Fruit fly (Drosophila melanogaster) whole organism, embryonic: ENCODE measurements around the gene CG14352.

ENCODE experiments used
- Atf-2 ChIP-seq: fragments of 200-800 bp; sonication (Bioruptor generic); optimal IDR thresholded peaks from 2 replicates; lab custom pipeline; 2016; ENCODE audit warnings: missing biosample characterization, missing genetic modification characterization
- Atf6 ChIP-seq: fragments of 200-800 bp; sonication (Bioruptor generic); IDR thresholded peaks from 2 replicates; pipeline ENCODE4 v1.3.6; 2022; ENCODE audit warnings: missing biosample characterization, missing genetic modification characterization
- Awh ChIP-seq: fragments of 200-800 bp; sonication (Bioruptor generic); IDR thresholded peaks from 2 replicates; pipeline ENCODE4, ENCODE4 v1.3.6; 2022; ENCODE audit warnings: missing biosample characterization, missing genetic modification characterization
- CG10321 ChIP-seq: fragments of 200-800 bp; sonication (Bioruptor generic); IDR thresholded peaks from 2 replicates; pipeline ENCODE4 v1.3.6; 2022; ENCODE audit warnings: missing biosample characterization, missing genetic modification characterization
- CG10366 ChIP-seq: fragments of 200-800 bp; sonication (Bioruptor generic); IDR thresholded peaks from 2 replicates; pipeline ENCODE4 v1.3.6; 2022; ENCODE audit warnings: missing biosample characterization, missing genetic modification characterization
- CG11085 ChIP-seq: fragments of 200-800 bp; sonication (Bioruptor generic); IDR thresholded peaks from 2 replicates; pipeline ENCODE4 v1.3.6; 2022; ENCODE audit warnings: missing biosample characterization, missing genetic modification characterization
- CG11398 ChIP-seq: fragments of 200-800 bp; sonication (Bioruptor generic); optimal IDR thresholded peaks from 2 replicates; lab custom pipeline; 2016; ENCODE audit warnings: missing biosample characterization, missing genetic modification characterization
- CG15514 ChIP-seq: fragments of 200-800 bp; sonication (Bioruptor generic); optimal IDR thresholded peaks from 3 replicates; lab custom pipeline; 2017; ENCODE audit warnings: missing biosample characterization, missing genetic modification characterization, mild to moderate bottlenecking, moderate library complexity, missing genetic modification reagents
- CG2116 ChIP-seq: fragments of 200-800 bp; sonication (Bioruptor generic); optimal IDR thresholded peaks from 3 replicates; lab custom pipeline; 2018; ENCODE audit warnings: missing biosample characterization, mild to moderate bottlenecking, missing genetic modification characterization
- CG2120 ChIP-seq: fragments of 200-800 bp; sonication (Bioruptor generic); optimal IDR thresholded peaks from 3 replicates; lab custom pipeline; 2016; ENCODE audit warnings: missing biosample characterization, missing genetic modification characterization
- CG3065 ChIP-seq: fragments of 200-800 bp; sonication (Bioruptor generic); optimal IDR thresholded peaks from 2 replicates; lab custom pipeline; 2016; ENCODE audit warnings: missing biosample characterization, missing genetic modification characterization
- CG31388 ChIP-seq: fragments of 200-800 bp; sonication (Bioruptor generic); optimal IDR thresholded peaks from 2 replicates; lab custom pipeline; 2016; ENCODE audit warnings: missing biosample characterization, missing genetic modification characterization
- CG4282 ChIP-seq: fragments of 200-800 bp; sonication (Bioruptor generic); optimal IDR thresholded peaks from 2 replicates; lab custom pipeline; 2016; ENCODE audit warnings: missing biosample characterization, missing genetic modification characterization
- CG43689 ChIP-seq: fragments of 200-800 bp; sonication (Bioruptor generic); IDR thresholded peaks from 2 replicates; pipeline ENCODE4 v1.3.6; 2022; ENCODE audit warnings: missing biosample characterization, missing genetic modification characterization
- CG5245 ChIP-seq: fragments of 200-800 bp; sonication (Bioruptor generic); optimal IDR thresholded peaks from 3 replicates; lab custom pipeline; 2016; ENCODE audit warnings: missing biosample characterization, missing genetic modification characterization
- CG6254 ChIP-seq: fragments of 200-800 bp; sonication (Bioruptor generic); optimal IDR thresholded peaks from 3 replicates; lab custom pipeline; 2017; ENCODE audit warnings: mild to moderate bottlenecking, missing biosample characterization, missing genetic modification reagents, missing genetic modification characterization
- CG6689 ChIP-seq: fragments of 200-800 bp; sonication (Bioruptor generic); IDR thresholded peaks from 2 replicates; pipeline ENCODE4 v1.3.6; 2022; ENCODE audit warnings: missing biosample characterization, missing genetic modification characterization
- CG7372 ChIP-seq: fragments of 200-800 bp; sonication (Bioruptor generic); IDR thresholded peaks from 2 replicates; pipeline ENCODE4 v1.3.6; 2022; ENCODE audit warnings: missing biosample characterization, missing genetic modification characterization
- CG8944 ChIP-seq: fragments of 200-800 bp; sonication (Bioruptor generic); optimal IDR thresholded peaks from 3 replicates; lab custom pipeline; 2016; ENCODE audit warnings: missing biosample characterization, missing genetic modification characterization
- CG9727 ChIP-seq: fragments of 200-800 bp; sonication (Bioruptor generic); optimal IDR thresholded peaks from 3 replicates; lab custom pipeline; 2017; ENCODE audit warnings: missing biosample characterization, mild to moderate bottlenecking, missing genetic modification characterization
- CTCF ChIP-seq: fragments of 200-800 bp; sonication (Bioruptor generic); optimal IDR thresholded peaks from 2 replicates; lab custom pipeline; 2017; ENCODE audit warnings: missing biosample characterization, mild to moderate bottlenecking, missing genetic modification characterization, moderate library complexity
- Chrac-16 ChIP-seq: fragments of 200-800 bp; sonication (Bioruptor generic); optimal IDR thresholded peaks from 3 replicates; lab custom pipeline; 2016; ENCODE audit warnings: missing biosample characterization, missing genetic modification characterization
- Ets65A ChIP-seq: fragments of 200-800 bp; sonication (Bioruptor generic); peaks from one replicate; lab custom pipeline; 2016; ENCODE audit warnings: missing biosample characterization, missing genetic modification characterization
- HLHmδ ChIP-seq: fragments of 200-800 bp; sonication (Bioruptor generic); optimal IDR thresholded peaks from 2 replicates; lab custom pipeline; 2018; ENCODE audit warnings: missing biosample characterization, mild to moderate bottlenecking, missing genetic modification characterization, moderate library complexity
- NC2α ChIP-seq: fragments of 200-800 bp; sonication (Bioruptor generic); optimal IDR thresholded peaks from 2 replicates; lab custom pipeline; 2016; ENCODE audit warnings: missing biosample characterization, missing genetic modification characterization
- Optix ChIP-seq: fragments of 200-800 bp; sonication (Bioruptor generic); IDR thresholded peaks from 3 replicates; pipeline ENCODE4 v1.3.6; 2022; ENCODE audit warnings: missing biosample characterization, missing genetic modification characterization
- Rx ChIP-seq: fragments of 200-800 bp; sonication (Bioruptor generic); IDR thresholded peaks from 2 replicates; pipeline ENCODE4 v1.3.6; 2022; ENCODE audit warnings: missing biosample characterization, missing genetic modification characterization
- Sin3A ChIP-seq: fragments of >200 bp; optimal IDR thresholded peaks from 2 replicates; lab custom pipeline; 2018
- TFAM ChIP-seq: fragments of 200-800 bp; sonication (Bioruptor generic); optimal IDR thresholded peaks from 2 replicates; lab custom pipeline; 2017; ENCODE audit warnings: missing biosample characterization, missing genetic modification characterization, inconsistent platforms
- Usf ChIP-seq: fragments of 200-800 bp; sonication (Bioruptor generic); optimal IDR thresholded peaks from 2 replicates; lab custom pipeline; 2017; ENCODE audit warnings: missing genotype, missing biosample characterization, missing genetic modification characterization
- abd-A ChIP-seq: fragments of 200-800 bp; sonication (Bioruptor generic); optimal IDR thresholded peaks from 3 replicates; lab custom pipeline; 2019; ENCODE audit warnings: missing biosample characterization, mild to moderate bottlenecking, missing genetic modification characterization, moderate library complexity
- ara ChIP-seq: fragments of 200-800 bp; sonication (Bioruptor generic); IDR thresholded peaks from 2 replicates; pipeline ENCODE4 v1.3.6; 2022; ENCODE audit warnings: missing biosample characterization, missing genetic modification characterization
- bab2 ChIP-seq: fragments of 200-800 bp; sonication (Bioruptor generic); optimal IDR thresholded peaks from 2 replicates; lab custom pipeline; 2016; ENCODE audit warnings: missing biosample characterization, missing genetic modification characterization
- btn ChIP-seq: fragments of 200-800 bp; sonication (Bioruptor generic); optimal IDR thresholded peaks from 2 replicates; lab custom pipeline; 2016; ENCODE audit warnings: missing biosample characterization, missing genetic modification characterization
- chif ChIP-seq, 2 experiments: fragments of 200-800 bp; sonication (Bioruptor generic); optimal IDR thresholded peaks; 3 replicates each; lab custom pipeline; 2016; ENCODE audit warnings: missing biosample characterization in 2 of 2, missing genetic modification characterization in 2 of 2
- chinmo ChIP-seq: fragments of 200-800 bp; sonication (Bioruptor generic); IDR thresholded peaks from 4 replicates; pipeline ENCODE4 v1.3.6; 2022; ENCODE audit warnings: missing biosample characterization, missing genetic modification characterization; ENCODE audit not compliant: partially characterized antibody
- crc ChIP-seq: fragments of 200-800 bp; sonication (Bioruptor generic); optimal IDR thresholded peaks from 2 replicates; lab custom pipeline; 2016; ENCODE audit warnings: missing biosample characterization, missing genetic modification characterization
- eve ChIP-seq, 2 experiments: fragments of >200 bp; optimal IDR thresholded peaks; 2 replicates each; lab custom pipeline; 2017; ENCODE audit warnings: missing biosample characterization in 2 of 2, missing genetic modification characterization in 2 of 2
- gcm2 ChIP-seq: fragments of 200-800 bp; sonication (Bioruptor generic); optimal IDR thresholded peaks from 2 replicates; lab custom pipeline; 2016; ENCODE audit warnings: missing biosample characterization, missing genetic modification characterization
- gsb ChIP-seq: fragments of 200-800 bp; sonication (Bioruptor generic); IDR thresholded peaks from 2 replicates; pipeline ENCODE4 v1.3.6; 2022; ENCODE audit warnings: missing biosample characterization, missing genetic modification characterization
- her ChIP-seq: fragments of 200-800 bp; sonication (Bioruptor generic); optimal IDR thresholded peaks from 2 replicates; lab custom pipeline; 2016; ENCODE audit warnings: missing biosample characterization, missing genetic modification characterization
- ind ChIP-seq: fragments of 200-800 bp; sonication (Bioruptor generic); optimal IDR thresholded peaks from 3 replicates; lab custom pipeline; 2016; ENCODE audit warnings: missing biosample characterization, missing genetic modification characterization
- mirr ChIP-seq: fragments of 200-800 bp; sonication (Bioruptor generic); optimal IDR thresholded peaks from 3 replicates; lab custom pipeline; 2018; ENCODE audit warnings: missing biosample characterization, mild to moderate bottlenecking, missing genetic modification characterization
- nerfin-2 ChIP-seq: fragments of 200-800 bp; sonication (Bioruptor generic); IDR thresholded peaks from 2 replicates; pipeline ENCODE4 v1.3.6; 2022; ENCODE audit warnings: missing biosample characterization, missing genetic modification characterization; ENCODE audit not compliant: partially characterized antibody
- nom ChIP-seq: fragments of 200-800 bp; sonication (Bioruptor generic); optimal IDR thresholded peaks from 2 replicates; lab custom pipeline; 2017; ENCODE audit warnings: missing biosample characterization, missing genetic modification characterization, mild to moderate bottlenecking, moderate library complexity, missing genetic modification reagents
- sens ChIP-seq: fragments of 200-800 bp; sonication (Bioruptor generic); peaks from one replicate; lab custom pipeline; 2016; ENCODE audit warnings: missing biosample characterization, missing genetic modification characterization
- sim ChIP-seq: fragments of 200-800 bp; sonication (Bioruptor generic); IDR thresholded peaks from 2 replicates; pipeline ENCODE4 v1.3.6; 2022; ENCODE audit warnings: missing biosample characterization, missing genetic modification characterization
- slp2 ChIP-seq: fragments of 200-800 bp; sonication (Bioruptor generic); optimal IDR thresholded peaks from 2 replicates; lab custom pipeline; 2016; ENCODE audit warnings: missing biosample characterization, missing genetic modification characterization
- wdn ChIP-seq: fragments of 200-800 bp; sonication (Bioruptor generic); IDR thresholded peaks from 2 replicates; pipeline ENCODE4 v1.3.6; 2022; ENCODE audit warnings: missing biosample characterization, missing genetic modification characterization

CG14352 gene

DNA sequence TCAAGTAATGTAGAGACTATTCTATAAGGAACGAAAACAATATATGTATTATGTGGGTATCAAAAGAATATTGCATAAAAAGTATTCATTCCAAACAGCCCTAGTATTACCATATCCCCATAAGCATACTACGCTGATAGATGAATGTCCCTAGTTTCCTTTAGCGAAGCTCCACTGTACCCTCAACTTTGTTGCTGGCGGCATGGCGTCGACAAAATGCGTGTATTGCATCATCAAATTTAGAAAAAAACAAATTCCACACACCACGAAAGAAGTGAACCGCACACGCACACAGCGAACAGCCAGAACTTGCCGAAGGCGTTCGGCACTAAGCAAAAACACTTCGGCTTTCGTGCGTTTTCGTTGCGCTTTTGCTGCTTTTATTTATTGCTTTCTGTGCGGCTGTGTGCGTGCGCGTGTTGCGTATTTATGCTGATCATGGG is 21.5 kb downstream of the CG14352 start (continued):
- TF ChIP-seq CG15514 (GFP tag; lab: Kevin White, UChicago) (peak; percentile 87), CG2116 (GFP tag; lab: Kevin White, UChicago) (peak; percentile 43), CG43689 (GFP tag; lab: Robert Waterston, UW) (peak; percentile 96), gcm2 (GFP tag; lab: Kevin White, UChicago) (peak; percentile 95), btn (GFP tag; lab: Kevin White, UChicago) (peak; percentile 86), Sin3A (lab: Kevin White, UChicago) (no peak)

DNA sequence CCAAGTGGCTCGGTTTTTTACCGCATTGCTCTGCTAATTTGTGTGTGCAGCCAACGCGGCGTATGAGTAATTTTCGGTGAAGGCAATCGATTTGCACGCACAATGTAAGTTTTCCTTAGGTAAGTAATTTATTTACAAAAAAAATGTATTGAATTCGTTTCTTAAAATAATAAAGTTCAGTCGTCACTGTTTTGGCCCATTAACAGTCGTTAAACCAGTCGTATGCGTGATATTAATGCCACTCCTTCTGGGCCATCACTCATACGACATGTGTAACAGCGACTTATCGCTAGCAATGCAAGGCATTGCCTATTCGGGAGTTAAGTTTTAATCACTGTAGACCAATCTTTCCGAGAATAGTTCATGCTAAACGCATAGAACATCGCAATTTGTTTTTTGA is 22.2 kb downstream of the CG14352 start:
- no peak for TF ChIP-seq CG3065 (GFP tag; lab: Kevin White, UChicago)
- TF ChIP-seq ara (GFP tag; lab: Robert Waterston, UW), result no peak
- no peak for TF ChIP-seq CG11398 (GFP tag; lab: Kevin White, UChicago)
- 0 out of 2 replicates have a peak, but pooled peaks have one; percentile 7 for TF ChIP-seq CG10321 (GFP tag; lab: Robert Waterston, UW)
- no peak for TF ChIP-seq CG2120 (GFP tag; lab: Kevin White, UChicago)
- peak in 1 of 2 experiments; percentile 13 for TF ChIP-seq eve (GFP tag; optimal IDR thresholded peaks at IDR 0.05; lab: Kevin White, UChicago)
- TF ChIP-seq CG7372 (GFP tag; lab: Robert Waterston, UW), result peak; percentile 85
- TF ChIP-seq sens (GFP tag; lab: Kevin White, UChicago), result peak; percentile 70
- no peak for TF ChIP-seq CG4282
- 0 out of 2 replicates have a peak, but pooled peaks have one; percentile 11 for TF ChIP-seq sim (GFP tag; lab: Robert Waterston, UW)
- TF ChIP-seq Ets65A (GFP tag; lab: Kevin White, UChicago), result peak; percentile 18
- no peak for TF ChIP-seq Atf6 (GFP tag; lab: Robert Waterston, UW)
- no peak for TF ChIP-seq CG43689 (GFP tag; lab: Robert Waterston, UW)
- TF ChIP-seq CG10366 (GFP tag; lab: Robert Waterston, UW), result no peak
- TF ChIP-seq CTCF (GFP tag; lab: Kevin White, UChicago), result no peak
- no peak for TF ChIP-seq nerfin-2 (GFP tag; lab: Robert Waterston, UW)
- no peak for TF ChIP-seq Rx (GFP tag; lab: Robert Waterston, UW)
- TF ChIP-seq bab2 (GFP tag; lab: Kevin White, UChicago), result no peak
- TF ChIP-seq chif (GFP tag; optimal IDR thresholded peaks at IDR 0.05; lab: Kevin White, UChicago), result no peak

DNA sequence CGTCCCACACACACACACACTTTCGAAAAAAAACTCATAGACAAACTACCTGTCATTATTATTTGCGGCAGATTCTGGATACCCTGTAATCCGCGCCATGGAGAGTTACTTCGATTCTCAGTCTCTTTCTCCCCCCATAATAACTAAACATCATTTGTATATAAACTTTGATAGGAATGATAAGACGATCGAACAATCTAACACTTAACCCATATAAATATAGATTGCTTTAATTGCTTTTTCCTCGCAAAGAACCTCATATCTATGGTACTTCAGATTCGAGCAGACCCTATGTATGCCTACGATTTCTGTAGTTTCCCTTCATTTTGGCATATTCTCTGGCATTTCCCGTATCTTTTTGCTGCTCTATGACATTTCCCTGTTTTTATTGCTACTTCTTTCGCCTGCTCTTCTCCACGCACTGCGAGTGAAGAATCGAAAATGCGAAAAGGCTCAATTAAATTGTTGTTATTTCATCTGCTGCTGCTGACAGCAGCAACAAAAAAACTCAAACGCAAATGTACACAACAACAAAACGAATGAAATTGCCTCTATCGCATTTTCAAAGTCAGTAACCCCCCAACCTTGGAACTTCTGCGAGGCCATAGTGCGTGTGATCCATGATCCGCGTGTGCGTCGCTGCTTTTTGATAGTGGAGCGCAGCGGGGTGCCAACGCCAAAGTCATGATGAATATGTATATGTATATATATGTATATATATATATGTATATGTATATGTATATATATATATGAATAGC is 23.1 kb downstream of the CG14352 start:
- TF ChIP-seq mirr (GFP tag; lab: Kevin White, UChicago), result peak; percentile 15
- TF ChIP-seq TFAM (GFP tag; lab: Kevin White, UChicago), result no peak
- peak; percentile 79 for TF ChIP-seq her (GFP tag; lab: Kevin White, UChicago)
- TF ChIP-seq abd-A (tag; lab: Kevin White, UChicago), result no peak
- no peak for TF ChIP-seq nom
- TF ChIP-seq CG31388 (GFP tag; lab: Kevin White, UChicago), result no peak
- TF ChIP-seq NC2α (GFP tag; lab: Kevin White, UChicago), result no peak
- TF ChIP-seq CG9727 (GFP tag; lab: Kevin White, UChicago), result peak; percentile 70
- peak; percentile 83 for TF ChIP-seq ind (GFP tag; lab: Kevin White, UChicago)
- TF ChIP-seq Atf-2 (GFP tag; lab: Kevin White, UChicago), result peak; percentile 58
- TF ChIP-seq CG11085 (GFP tag; lab: Robert Waterston, UW), result peak; percentile 80
- peak; percentile 85 for TF ChIP-seq wdn
- peak; percentile 81 for TF ChIP-seq crc
- TF ChIP-seq chinmo (GFP tag; lab: Robert Waterston, UW), result peak; percentile 100
- peak; percentile 77 for TF ChIP-seq Chrac-16 (GFP tag; lab: Kevin White, UChicago)
- TF ChIP-seq CG2120 (GFP tag; lab: Kevin White, UChicago), result peak; percentile 97
- TF ChIP-seq slp2, result peak; percentile 69
- no peak for TF ChIP-seq HLHmδ (GFP tag; lab: Kevin White, UChicago)
- TF ChIP-seq gsb (GFP tag; lab: Robert Waterston, UW), result peak; percentile 81
- TF ChIP-seq CG8944, result peak; percentile 69
- no peak for TF ChIP-seq CG5245
- no peak for TF ChIP-seq Awh (GFP tag; lab: Robert Waterston, UW)
- TF ChIP-seq CG6689 (GFP tag; lab: Robert Waterston, UW), result peak; percentile 73
- TF ChIP-seq CG6254 (GFP tag; lab: Kevin White, UChicago), result no peak
- TF ChIP-seq Usf, result peak; percentile 72
- TF ChIP-seq Optix, result no peak
